Worm (Caenorhabditis elegans): ENCODE results near the gene R04A9.3.
"Not testable (repeated sequence)": the region's sequence is repeated elsewhere in the genome, so short reads cannot be mapped to it uniquely, and the experiment has no call there.

Gene R04A9.3

ce11 chrX:351398-351797 is 29.0 kb downstream of the R04A9.3 start:
- peak; percentile 89 for TF ChIP-seq ztf-23 (GFP tag; IDR thresholded peaks at IDR 0.05)
- TF ChIP-seq T22C8.4 (GFP tag; IDR thresholded peaks at IDR 0.05): peak; percentile 79
- peak; percentile 96 for TF ChIP-seq flt-1 (GFP tag; IDR thresholded peaks at IDR 0.05)
- TF ChIP-seq ztf-29 (GFP tag; IDR thresholded peaks at IDR 0.05): peak; percentile 81
- TF ChIP-seq klf-2 (GFP tag; conservative IDR thresholded peaks at IDR 0.05): peak; percentile 82
- peak; percentile 95 for TF ChIP-seq tab-1 (GFP tag; IDR thresholded peaks at IDR 0.05)
- peak; percentile 83 for TF ChIP-seq ref-1 (GFP tag; conservative IDR thresholded peaks at IDR 0.05)

DNA sequence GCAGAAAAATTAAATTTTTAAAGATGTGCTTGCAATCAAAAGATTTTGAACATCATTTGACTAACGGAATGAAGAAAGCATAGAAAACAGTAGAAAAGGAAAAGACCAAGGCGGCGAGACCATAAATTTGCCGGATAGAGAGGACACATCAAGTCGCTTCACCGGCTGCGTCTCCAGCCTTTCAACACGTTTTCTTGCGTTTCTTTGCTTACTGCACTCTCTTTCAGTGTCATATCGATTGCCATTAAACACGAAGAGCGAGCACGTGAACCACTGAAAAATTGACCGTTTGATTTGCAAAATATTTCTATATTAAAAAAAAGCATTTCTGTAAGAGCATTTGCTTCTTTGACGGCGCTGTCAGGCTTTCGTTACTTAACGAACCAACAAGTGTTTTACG is 32.3 kb downstream of the R04A9.3 start:
- TF ChIP-seq ref-1 (GFP tag; conservative IDR thresholded peaks at IDR 0.05) (no peak), klf-2 (GFP tag; conservative IDR thresholded peaks at IDR 0.05) (no peak), cog-1 (tag; optimal IDR thresholded peaks at IDR 0.05) (no peak), flt-1 (GFP tag; IDR thresholded peaks at IDR 0.05) (no peak), ztf-23 (GFP tag; IDR thresholded peaks at IDR 0.05) (no peak), med-1 (GFP tag; optimal IDR thresholded peaks at IDR 0.05; ENCODE audit: insufficient read depth) (no peak), T22C8.4 (GFP tag; IDR thresholded peaks at IDR 0.05) (peak; percentile 52; the same call in 1 of the 2 replicates), tab-1 (GFP tag; IDR thresholded peaks at IDR 0.05) (no peak)

DNA sequence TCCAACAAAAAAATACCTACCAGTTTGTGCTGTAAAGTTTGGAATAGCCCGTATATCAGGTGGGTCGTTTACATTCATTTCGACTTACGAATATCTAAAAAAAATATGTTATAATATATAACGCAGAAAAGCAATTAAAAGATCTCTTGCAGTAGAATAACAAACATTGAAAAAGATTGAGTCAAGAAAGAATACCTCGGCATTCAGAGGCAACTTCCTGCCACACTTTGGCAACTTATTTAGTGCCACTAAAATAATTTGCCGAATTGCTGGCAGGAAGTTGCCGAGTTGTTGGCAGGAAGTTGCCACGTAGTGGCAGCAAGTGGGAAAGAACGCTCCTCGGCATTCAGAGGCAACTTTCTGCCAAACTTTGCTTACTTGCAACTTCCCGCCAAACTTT is 33.3 kb downstream of the R04A9.3 start, which contains the start of gene C04E7.3:
Gene C04E7.3, minus strand, starts transcription at position 101 of the 400 bp plus-strand sequence.
- not testable (repeated sequence) for TF ChIP-seq ztf-23 (GFP tag; IDR thresholded peaks at IDR 0.05); cog-1 (tag; optimal IDR thresholded peaks at IDR 0.05); ref-1 (GFP tag; conservative IDR thresholded peaks at IDR 0.05)

ce11 chrX:343822-344221 is 36.6 kb downstream of the R04A9.3 start:
- no peak for TF ChIP-seq klf-2 (GFP tag; conservative IDR thresholded peaks at IDR 0.05)

ce11 chrX:334452-334851 is 46.0 kb downstream of the R04A9.3 start:
- no peak for TF ChIP-seq cog-1 (tag; optimal IDR thresholded peaks at IDR 0.05)
- no peak for TF ChIP-seq T22C8.4 (GFP tag; IDR thresholded peaks at IDR 0.05)
- no peak for TF ChIP-seq tab-1 (GFP tag; IDR thresholded peaks at IDR 0.05)
- no peak for TF ChIP-seq ztf-23 (GFP tag; IDR thresholded peaks at IDR 0.05)
- no peak for TF ChIP-seq ztf-29 (GFP tag; IDR thresholded peaks at IDR 0.05)
- TF ChIP-seq klf-2 (GFP tag; conservative IDR thresholded peaks at IDR 0.05): no peak
- no peak for TF ChIP-seq med-1 (GFP tag; optimal IDR thresholded peaks at IDR 0.05; ENCODE audit: insufficient read depth)
- no peak for TF ChIP-seq ref-1 (GFP tag; conservative IDR thresholded peaks at IDR 0.05)
- TF ChIP-seq flt-1 (GFP tag; IDR thresholded peaks at IDR 0.05): no peak

DNA sequence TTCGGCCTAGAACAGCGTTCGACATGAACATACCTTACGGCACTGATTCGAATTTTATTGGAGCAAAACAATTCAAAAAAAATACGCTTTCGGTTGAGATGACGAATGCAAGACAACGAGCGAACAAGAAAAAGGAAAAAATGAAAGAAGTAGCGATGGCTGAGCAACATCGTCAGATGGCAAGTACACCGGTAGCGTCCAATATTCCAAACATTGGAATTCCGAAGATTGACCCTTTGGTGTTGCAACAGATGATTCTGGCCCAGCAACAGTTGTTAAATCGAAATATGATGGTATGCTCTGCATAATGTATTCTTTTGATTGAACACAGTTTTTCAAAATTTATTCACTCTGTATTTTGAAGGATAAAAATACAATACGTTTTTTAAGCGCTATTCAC is 47.8 kb downstream of the R04A9.3 start:
- TF ChIP-seq ztf-29 (GFP tag; IDR thresholded peaks at IDR 0.05): no peak
- TF ChIP-seq med-1 (GFP tag; optimal IDR thresholded peaks at IDR 0.05; ENCODE audit: insufficient read depth): no peak
- no peak for TF ChIP-seq T22C8.4 (GFP tag; IDR thresholded peaks at IDR 0.05)
- no peak for TF ChIP-seq flt-1 (GFP tag; IDR thresholded peaks at IDR 0.05)

- TF ChIP-seq flt-1 (GFP tag; IDR thresholded peaks at IDR 0.05): peak; percentile 69; the same call in 1 of the 2 replicates
Measured at ce11 chrX:330861-331260, 49.5 kb downstream of the R04A9.3 start.

DNA sequence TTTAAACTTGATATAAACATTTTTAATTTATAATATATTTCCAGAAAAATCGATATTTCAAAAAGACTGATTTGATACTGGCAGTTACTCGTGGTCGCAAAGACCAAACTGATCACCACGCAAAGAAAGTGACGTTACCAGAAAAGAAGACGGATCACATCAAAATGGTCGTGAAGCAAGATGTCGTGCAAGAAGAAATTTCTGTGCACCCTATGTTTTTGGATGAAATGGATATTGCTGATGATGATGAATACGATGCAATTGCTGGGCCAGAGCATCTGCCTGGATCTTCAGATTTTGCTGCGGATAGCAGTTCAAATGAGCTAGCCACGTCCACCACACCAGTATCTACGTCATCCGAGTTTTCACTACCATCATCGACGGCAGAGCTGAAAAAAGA is 51.7 kb downstream of the R04A9.3 start:
- TF ChIP-seq cog-1 (tag; optimal IDR thresholded peaks at IDR 0.05) (no peak), ref-1 (GFP tag; conservative IDR thresholded peaks at IDR 0.05) (no peak), ztf-29 (GFP tag; IDR thresholded peaks at IDR 0.05) (no peak), ztf-23 (GFP tag; IDR thresholded peaks at IDR 0.05) (no peak), tab-1 (GFP tag; IDR thresholded peaks at IDR 0.05) (no peak), T22C8.4 (GFP tag; IDR thresholded peaks at IDR 0.05) (no peak), klf-2 (GFP tag; conservative IDR thresholded peaks at IDR 0.05) (no peak), flt-1 (GFP tag; IDR thresholded peaks at IDR 0.05) (no peak), med-1 (GFP tag; optimal IDR thresholded peaks at IDR 0.05; ENCODE audit: insufficient read depth) (no peak)

All from whole organism, midembryonic.